Worm (Caenorhabditis elegans) whole organism, mixed stage, embryonic: Measurements from ENCODE around the gene F58F6.6.

Source experiments
- M03D4.4 ChIP-seq: sonication (generic microtip); optimal IDR thresholded peaks from 2 replicates; lab custom pipeline; 2017; ENCODE audit warnings: mild to moderate bottlenecking, missing genetic modification characterization, missing compliant biosample characterization
- bed-3 ChIP-seq: fragments of 200-800 bp; sonication (Bioruptor generic); optimal IDR thresholded peaks from 3 replicates; lab custom pipeline; 2018; ENCODE audit warnings: mild to moderate bottlenecking, missing genetic modification characterization, moderate library complexity, missing compliant biosample characterization
- blmp-1 ChIP-seq: fragments of 150-350 bp; optimal IDR thresholded peaks from 2 replicates; lab custom pipeline; 2014; ENCODE audit warnings: missing biosample characterization, missing genetic modification characterization
- ceh-39 ChIP-seq: fragments of 150-350 bp; optimal IDR thresholded peaks from 2 replicates; lab custom pipeline; 2014; ENCODE audit warnings: missing biosample characterization, missing genetic modification characterization
- ceh-83 ChIP-seq: fragments of 200-800 bp; sonication (Bioruptor generic); optimal IDR thresholded peaks from 2 replicates; lab custom pipeline; 2018; ENCODE audit warnings: mild to moderate bottlenecking, missing genetic modification characterization, missing compliant biosample characterization
- ces-1 ChIP-seq: fragments of 150-350 bp; optimal IDR thresholded peaks from 2 replicates; lab custom pipeline; 2014; ENCODE audit warnings: missing biosample characterization, missing genetic modification reagents, missing genetic modification characterization
- cnd-1 ChIP-seq: fragments of 200-800 bp; sonication (Bioruptor generic); optimal IDR thresholded peaks from 2 replicates; lab custom pipeline; 2018; ENCODE audit warnings: mild to moderate bottlenecking, missing genetic modification characterization, missing compliant biosample characterization
- drap-1 ChIP-seq: fragments of 200-800 bp; sonication (Bioruptor generic); optimal IDR thresholded peaks from 3 replicates; lab custom pipeline; 2018; ENCODE audit warnings: mild to moderate bottlenecking, missing genetic modification characterization, missing compliant biosample characterization
- elt-1 ChIP-seq: sonication (generic microtip); optimal IDR thresholded peaks from 2 replicates; lab custom pipeline; 2017; ENCODE audit warnings: missing genetic modification characterization, mild to moderate bottlenecking, missing compliant biosample characterization, antibody characterized with exemption, moderate library complexity, borderline replicate concordance; ENCODE audit not compliant: insufficient read depth
- elt-3 ChIP-seq: fragments of 150-350 bp; optimal IDR thresholded peaks from 2 replicates; lab custom pipeline; 2014; ENCODE audit warnings: missing biosample characterization, missing genetic modification characterization
- flh-1 ChIP-seq: fragments of 200-800 bp; sonication (Bioruptor generic); optimal IDR thresholded peaks from 2 replicates; lab custom pipeline; 2018; ENCODE audit warnings: mild to moderate bottlenecking, missing genetic modification characterization, moderate library complexity, missing compliant biosample characterization
- ham-2 ChIP-seq: fragments of 200-800 bp; sonication (Bioruptor generic); optimal IDR thresholded peaks from 2 replicates; lab custom pipeline; 2018; ENCODE audit warnings: mild to moderate bottlenecking, missing genetic modification characterization, missing compliant biosample characterization
- hlh-1 ChIP-seq: fragments of 150-350 bp; optimal IDR thresholded peaks from 2 replicates; lab custom pipeline; 2014; ENCODE audit warnings: missing biosample characterization, missing genetic modification reagents, missing genetic modification characterization
- lin-32 ChIP-seq: fragments of 200-800 bp; sonication (Bioruptor generic); optimal IDR thresholded peaks from 2 replicates; lab custom pipeline; 2018; ENCODE audit warnings: mild to moderate bottlenecking, missing genetic modification characterization, missing compliant biosample characterization
- lsy-2 ChIP-seq: fragments of 150-350 bp; optimal IDR thresholded peaks from 2 replicates; lab custom pipeline; 2014; ENCODE audit warnings: missing biosample characterization, missing genetic modification characterization
- mab-5 ChIP-seq: fragments of 150-350 bp; optimal IDR thresholded peaks from 2 replicates; lab custom pipeline; 2014; ENCODE audit warnings: missing biosample characterization, missing genetic modification characterization
- mep-1 ChIP-seq: fragments of 150-350 bp; optimal IDR thresholded peaks from 2 replicates; lab custom pipeline; 2017; ENCODE audit warnings: missing biosample characterization, missing genetic modification reagents, missing genetic modification characterization, inconsistent platforms
- nhr-12 ChIP-seq: fragments of 150-350 bp; optimal IDR thresholded peaks from 2 replicates; lab custom pipeline; 2014; ENCODE audit warnings: missing biosample characterization, missing genetic modification characterization
- nhr-2 ChIP-seq: fragments of 150-350 bp; optimal IDR thresholded peaks from 2 replicates; lab custom pipeline; 2014; ENCODE audit warnings: missing biosample characterization, missing genetic modification characterization
- nhr-237 ChIP-seq: fragments of 150-350 bp; optimal IDR thresholded peaks from 2 replicates; lab custom pipeline; 2014; ENCODE audit warnings: missing biosample characterization, missing genetic modification characterization
- nhr-28 ChIP-seq: fragments of 150-350 bp; optimal IDR thresholded peaks from 2 replicates; lab custom pipeline; 2014; ENCODE audit warnings: missing biosample characterization, missing genetic modification characterization
- nhr-76 ChIP-seq: sonication (generic microtip); optimal IDR thresholded peaks from 2 replicates; lab custom pipeline; 2017; ENCODE audit warnings: missing biosample characterization, missing genetic modification characterization
- pha-4 ChIP-seq: fragments of 150-350 bp; optimal IDR thresholded peaks from 2 replicates; lab custom pipeline; 2018; ENCODE audit warnings: missing biosample characterization, missing genetic modification reagents, missing genetic modification characterization
- snpc-4 ChIP-seq: fragments of 150-350 bp; optimal IDR thresholded peaks from 2 replicates; lab custom pipeline; 2014; ENCODE audit warnings: missing biosample characterization, missing genetic modification characterization
- sptf-1 ChIP-seq: sonication (generic microtip); optimal IDR thresholded peaks from 2 replicates; lab custom pipeline; 2017; ENCODE audit warnings: mild to moderate bottlenecking, missing genetic modification characterization, moderate library complexity, missing compliant biosample characterization
- tbx-8 ChIP-seq: fragments of 200-800 bp; sonication (Bioruptor generic); optimal IDR thresholded peaks from 2 replicates; lab custom pipeline; 2018; ENCODE audit warnings: mild to moderate bottlenecking, missing genetic modification characterization, moderate library complexity, missing compliant biosample characterization
- unc-120 ChIP-seq: sonication (generic microtip); optimal IDR thresholded peaks from 2 replicates; lab custom pipeline; 2017; ENCODE audit warnings: missing genetic modification characterization, missing compliant biosample characterization; ENCODE audit not compliant: poor library complexity, severe bottlenecking
- unc-39 ChIP-seq: fragments of 150-350 bp; optimal IDR thresholded peaks from 2 replicates; lab custom pipeline; 2014; ENCODE audit warnings: missing biosample characterization, missing genetic modification characterization
- unc-62 ChIP-seq: fragments of 150-350 bp; optimal IDR thresholded peaks from 2 replicates; lab custom pipeline; 2014; ENCODE audit warnings: missing biosample characterization, missing genetic modification reagents, missing genetic modification characterization
- zip-8 ChIP-seq: fragments of 150-350 bp; optimal IDR thresholded peaks from 2 replicates; lab custom pipeline; 2014; ENCODE audit warnings: missing biosample characterization, missing genetic modification characterization
- ztf-11 ChIP-seq: fragments of 150-350 bp; optimal IDR thresholded peaks from 2 replicates; lab custom pipeline; 2014; ENCODE audit warnings: missing biosample characterization, missing genetic modification characterization

Gene F58F6.6

ce11 chrIV:1378954-1379353 lies 38.1 kb downstream of the F58F6.6 start:
- TF ChIP-seq nhr-237 (tag; lab: Kevin White, UChicago) (no peak), mab-5 (tag; lab: Kevin White, UChicago) (no peak), blmp-1 (tag; lab: Kevin White, UChicago) (no peak), tbx-8 (no peak), mep-1 (tag; lab: Kevin White, UChicago) (no peak), unc-120 (no peak), hlh-1 (tag; lab: Kevin White, UChicago) (no peak), unc-39 (tag; lab: Kevin White, UChicago) (no peak)

ce11 chrIV:1380350-1380749 lies 39.5 kb downstream of the F58F6.6 start:
- TF ChIP-seq drap-1 (GFP tag; lab: Kevin White, UChicago) (no peak), nhr-237 (tag; lab: Kevin White, UChicago) (no peak), nhr-28 (tag; lab: Kevin White, UChicago) (no peak), unc-120 (no peak), ham-2 (GFP tag; lab: Kevin White, UChicago) (no peak)

ce11 chrIV:1381596-1382274 lies 40.8 kb downstream of the F58F6.6 start:
- TF ChIP-seq cnd-1 (tag; lab: Kevin White, UChicago) (no peak), elt-3 (tag; lab: Kevin White, UChicago) (no peak), pha-4 (tag; lab: Kevin White, UChicago) (no peak), ceh-83 (GFP tag; lab: Kevin White, UChicago) (no peak), tbx-8 (no peak), snpc-4 (tag; lab: Kevin White, UChicago) (no peak), nhr-12 (tag; lab: Kevin White, UChicago) (no peak), nhr-76 (tag; lab: Kevin White, UChicago) (no peak), mab-5 (tag; lab: Kevin White, UChicago) (no peak), lsy-2 (tag; lab: Kevin White, UChicago) (no peak), ztf-11 (tag; lab: Kevin White, UChicago) (no peak), bed-3 (GFP tag; lab: Kevin White, UChicago) (no peak), M03D4.4 (no peak), nhr-28 (tag; lab: Kevin White, UChicago) (no peak), elt-1 (no peak), blmp-1 (tag; lab: Kevin White, UChicago) (no peak), nhr-237 (tag; lab: Kevin White, UChicago) (no peak)

ce11 chrIV:1385500-1385899 lies 44.6 kb downstream of the F58F6.6 start:
- TF ChIP-seq nhr-2 = no peak
- no peak for TF ChIP-seq unc-62 (GFP tag; lab: Kevin White, UChicago)
- TF ChIP-seq unc-39 (tag; lab: Kevin White, UChicago) = no peak
- no peak for TF ChIP-seq blmp-1 (tag; lab: Kevin White, UChicago)
- no peak for TF ChIP-seq flh-1 (GFP tag; lab: Kevin White, UChicago)
- TF ChIP-seq ces-1 (GFP tag; lab: Kevin White, UChicago) = no peak
- no peak for TF ChIP-seq elt-1
- TF ChIP-seq hlh-1 (tag; lab: Kevin White, UChicago) = no peak
- TF ChIP-seq ceh-39 (tag; lab: Kevin White, UChicago) = no peak
- no peak for TF ChIP-seq zip-8 (tag; lab: Kevin White, UChicago)
- TF ChIP-seq pha-4 (tag; lab: Kevin White, UChicago) = no peak
- TF ChIP-seq unc-120 = no peak
- TF ChIP-seq ceh-83 (GFP tag; lab: Kevin White, UChicago) = no peak
- no peak for TF ChIP-seq lin-32 (GFP tag; lab: Kevin White, UChicago)
- TF ChIP-seq nhr-237 (tag; lab: Kevin White, UChicago) = no peak
- no peak for TF ChIP-seq snpc-4 (tag; lab: Kevin White, UChicago)
- no peak for TF ChIP-seq nhr-76 (tag; lab: Kevin White, UChicago)
- TF ChIP-seq mep-1 (tag; lab: Kevin White, UChicago) = no peak
- no peak for TF ChIP-seq M03D4.4
- no peak for TF ChIP-seq bed-3 (GFP tag; lab: Kevin White, UChicago)
- TF ChIP-seq, all 35 proteins: peak for 0

ce11 chrIV:1385915-1386314 lies 45.0 kb downstream of the F58F6.6 start, which contains the start of gene nhr-41:
Gene nhr-41 (plus strand): TSS chrIV:1386215.
- TF ChIP-seq bed-3 (GFP tag; lab: Kevin White, UChicago) (no peak), sptf-1 (peak; percentile 8)
- TF ChIP-seq, all 35 proteins: peak for 1
